Worm (Caenorhabditis elegans) whole organism, dauer: ENCODE results near the gene perm-1.

ENCODE experiments used
- unc-62 ChIP-seq: sonication (generic microtip); optimal IDR thresholded peaks from 2 replicates; lab custom pipeline; 2017; ENCODE audit warnings: missing biosample characterization, missing genetic modification reagents, missing genetic modification characterization

perm-1 gene

DNA sequence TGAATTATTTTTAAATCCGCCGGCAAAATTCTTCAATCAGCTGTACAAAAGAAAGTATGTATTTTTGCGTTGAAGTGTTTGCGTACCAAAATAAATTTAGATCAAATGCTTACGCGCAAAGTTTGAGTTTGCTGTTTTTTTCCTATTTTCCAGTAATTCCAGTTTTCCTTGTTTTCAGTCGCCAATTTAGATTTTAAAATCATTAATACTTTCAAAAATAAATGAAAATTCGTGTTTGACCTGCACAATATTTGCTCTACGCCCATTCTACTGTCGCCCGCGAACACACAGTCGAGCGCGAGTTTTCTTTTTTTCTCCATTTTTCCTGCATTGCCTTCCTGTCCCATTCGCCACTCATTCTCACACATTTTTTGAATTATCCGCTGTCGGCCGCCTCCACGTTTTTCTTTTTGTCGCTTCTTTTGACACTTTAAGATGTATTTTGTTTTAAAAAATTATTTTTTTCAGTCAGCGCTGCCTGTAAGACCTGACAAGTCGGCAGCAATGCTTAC, 12.2 kb downstream of the perm-1 start, which contains the start of gene ptc-1:
ptc-1 (plus strand) TSS at position 462 of the 512 bp plus-strand sequence.
- no peak for TF ChIP-seq unc-62

ce11 chrII:7893648-7894047, 13.0 kb downstream of the perm-1 start:
- no peak for TF ChIP-seq unc-62

- no peak for TF ChIP-seq unc-62
Measured at ce11 chrII:7895190-7895589, 14.6 kb downstream of the perm-1 start.

ce11 chrII:7900190-7900672, 19.6 kb downstream of the perm-1 start, which contains the start of gene rev-1:
rev-1 (plus strand) TSS chrII:7900622.
- no peak for TF ChIP-seq unc-62

ce11 chrII:7900762-7901161, 20.1 kb downstream of the perm-1 start:
- TF ChIP-seq unc-62: no peak

DNA sequence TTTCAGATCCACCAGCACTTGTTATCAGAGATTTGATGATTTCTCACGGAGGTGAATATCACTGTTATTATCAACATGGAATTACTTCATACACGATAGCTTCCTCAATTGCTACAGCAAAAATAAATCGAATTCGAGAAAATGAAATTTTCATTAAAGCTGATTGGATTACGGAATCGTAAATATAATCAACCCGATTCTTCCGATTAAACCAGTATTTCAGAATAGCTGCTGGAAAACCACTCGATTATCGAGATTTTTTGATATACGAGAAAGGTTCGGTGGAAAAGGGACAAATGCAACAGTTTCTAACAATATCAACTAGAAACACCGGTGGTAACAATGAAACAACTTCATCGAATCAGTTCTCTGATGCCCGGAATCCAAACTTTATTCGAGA, 21.4 kb downstream of the perm-1 start:
- TF ChIP-seq unc-62: no peak

DNA sequence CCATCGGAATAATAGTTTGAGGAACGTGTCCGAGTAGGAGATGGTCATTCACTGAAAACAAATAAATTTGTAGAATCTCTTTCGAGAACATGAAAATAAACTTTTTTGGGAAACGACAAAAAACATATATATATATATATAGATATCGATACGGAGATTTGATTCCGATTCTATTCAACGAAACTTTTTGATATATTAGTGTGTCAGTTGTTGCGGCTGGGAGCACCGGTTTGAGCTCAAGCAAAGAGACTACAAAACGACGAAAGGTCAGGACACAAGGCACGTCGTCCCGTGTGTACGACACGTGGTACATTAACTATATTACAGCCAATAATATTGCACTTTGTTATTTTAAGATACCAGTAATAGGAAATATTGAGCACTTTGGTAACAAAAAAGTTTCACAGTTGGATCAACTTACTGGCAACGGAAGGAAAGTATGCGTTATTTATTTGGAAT, 27.0 kb downstream of the perm-1 start, which contains the start of gene best-23:
best-23 (minus strand) TSS at position 51 of the 459 bp plus-strand sequence.
- no peak for TF ChIP-seq unc-62

DNA sequence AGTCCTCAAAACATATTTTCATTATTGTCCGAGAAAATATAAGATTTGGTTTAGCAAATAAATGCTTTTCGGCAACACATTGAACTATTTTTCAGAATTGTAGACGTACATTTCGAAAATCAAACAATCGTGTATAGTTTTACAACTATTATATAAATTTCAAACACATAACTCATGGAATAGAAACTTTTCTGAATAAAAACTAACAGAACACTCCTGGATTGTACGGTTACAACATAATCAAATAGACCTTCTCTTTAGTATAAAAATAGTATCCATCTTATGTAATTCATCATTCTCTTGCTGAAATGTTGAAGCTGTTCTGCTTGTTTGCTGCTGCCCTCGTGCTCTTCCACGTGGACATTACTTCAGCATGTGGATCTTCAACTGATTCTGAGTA, 30.4 kb downstream of the perm-1 start, which contains the start of gene ZK675.4:
ZK675.4 (plus strand) TSS at position 301 of the 400 bp plus-strand sequence.
- no peak for TF ChIP-seq unc-62

DNA sequence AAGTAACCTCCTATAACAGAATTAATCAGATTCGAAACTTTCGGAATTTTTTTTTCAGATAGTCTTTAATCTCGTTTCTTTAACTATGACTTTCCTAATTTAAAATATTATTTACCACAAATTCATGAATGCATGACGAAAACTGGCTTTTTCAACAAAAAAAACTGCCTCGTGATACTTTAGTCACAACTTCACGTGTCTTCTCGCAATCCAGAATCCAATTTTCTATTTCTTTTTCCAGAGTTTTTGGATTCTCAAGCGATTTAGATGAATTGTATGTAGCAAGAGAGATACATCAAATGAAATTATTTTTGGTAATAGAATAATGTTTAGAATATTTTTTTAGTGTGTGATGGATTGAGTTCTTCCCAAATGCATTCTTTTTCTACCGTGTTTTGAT, 39.6 kb downstream of the perm-1 start:
- no peak for TF ChIP-seq unc-62

DNA sequence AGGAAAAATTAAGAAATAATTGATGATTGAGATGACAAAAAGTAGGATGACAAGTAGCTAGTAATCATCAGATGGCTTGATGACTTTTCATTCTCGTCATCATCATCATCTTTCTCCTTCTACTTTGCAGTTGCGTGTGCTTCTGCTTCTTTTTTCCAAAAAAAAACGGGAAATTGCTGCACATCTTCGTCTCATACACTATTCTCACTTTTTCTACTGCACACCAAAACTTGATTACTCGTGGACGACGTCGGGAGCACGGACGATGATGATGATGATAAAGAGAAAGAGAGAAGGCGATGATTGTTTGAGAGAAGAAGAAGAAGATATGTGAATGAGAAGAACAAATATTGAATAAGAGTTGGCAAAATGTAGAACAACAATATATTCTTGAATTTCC, 40.5 kb downstream of the perm-1 start:
- TF ChIP-seq unc-62: no peak

ce11 chrII:7928600-7928999, 48.0 kb downstream of the perm-1 start, which contains the start of gene spv-1:
spv-1 (minus strand) TSS chrII:7928700.
- no peak for TF ChIP-seq unc-62

- no peak for TF ChIP-seq unc-62
Measured at ce11 chrII:7930671-7931070, 50.1 kb downstream of the perm-1 start.
